2 fruit fly cellular contexts compared by ENCODE assay signal in the genomic region with DNA sequence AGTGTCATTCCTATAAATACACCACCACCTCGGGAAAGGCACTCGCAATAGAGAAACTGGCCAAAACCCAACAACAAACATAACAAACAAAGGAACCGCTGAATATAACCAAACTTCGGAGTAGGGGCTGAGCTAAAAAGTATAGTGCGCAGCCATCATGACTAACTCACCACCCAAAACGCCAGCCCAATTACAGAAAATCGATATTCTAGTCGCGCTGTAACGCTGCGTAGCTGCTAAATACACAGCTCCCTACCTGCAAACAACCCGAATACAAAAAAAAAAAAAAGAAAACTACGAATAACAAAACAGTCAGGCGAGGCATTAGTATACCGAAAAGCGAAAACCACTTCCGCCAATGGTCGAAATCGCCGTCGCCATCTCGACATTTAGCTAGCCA.
TF ChIP-seq lines count a peak whose summit lies in the region.

No protein-coding gene starts in this region.

- TF ChIP-seq CTCF in whole organism, embryonic (GFP tag; optimal IDR thresholded peaks at IDR 0.05; lab: Kevin White, UChicago), result no peak

TF ChIP-seq in whole organism, embryonic, 481 proteins besides CTCF, POLR2A, EP300 and RAD21:
- no peak for TF ChIP-seq CG15073 (GFP tag; optimal IDR thresholded peaks at IDR 0.05; lab: Kevin White, UChicago)
- TF ChIP-seq CG10654 (GFP tag; optimal IDR thresholded peaks at IDR 0.05; lab: Kevin White, UChicago), result no peak
- TF ChIP-seq ab (GFP tag; optimal IDR thresholded peaks at IDR 0.05; lab: Kevin White, UChicago), result peak; percentile 4
- peak; percentile 96 for TF ChIP-seq onecut (GFP tag; IDR thresholded peaks at IDR 0.05; lab: Robert Waterston, UW)
- peak; percentile 55 for TF ChIP-seq Ets65A (GFP tag; lab: Kevin White, UChicago)
- TF ChIP-seq CG10431 (GFP tag; optimal IDR thresholded peaks at IDR 0.05; lab: Kevin White, UChicago), result peak; percentile 10
- no peak for TF ChIP-seq Oli (tag; optimal IDR thresholded peaks at IDR 0.05; lab: Kevin White, UChicago)
- TF ChIP-seq CG34376 (GFP tag; optimal IDR thresholded peaks at IDR 0.05; lab: Kevin White, UChicago), result no peak
- peak in 1 of 2 experiments; percentile 87 for TF ChIP-seq eve (GFP tag; optimal IDR thresholded peaks at IDR 0.05; lab: Kevin White, UChicago)
- TF ChIP-seq bigmax (GFP tag; optimal IDR thresholded peaks at IDR 0.05; lab: Kevin White, UChicago), result peak; percentile 39

TF ChIP-seq in whole organism, prepupa, 60 proteins besides CTCF, POLR2A, EP300 and RAD21:
- TF ChIP-seq CG10631 (GFP tag; optimal IDR thresholded peaks at IDR 0.05; lab: Kevin White, UChicago), result no peak
- peak; percentile 0 for TF ChIP-seq fkh (GFP tag; optimal IDR thresholded peaks at IDR 0.05; lab: Kevin White, UChicago)
TF ChIP-seq in whole organism, prepupa: peak in this region for 1.
